Fruit fly (Drosophila melanogaster) whole organism: ENCODE results near the gene Nadsyn.

Source experiments
- CG8478 ChIP-seq: fragments of >200 bp; optimal IDR thresholded peaks from 2 replicates; lab custom pipeline; 2018; ENCODE audit warnings: inconsistent platforms
- psq ChIP-seq: fragments of >200 bp; optimal IDR thresholded peaks from 2 replicates; lab custom pipeline; 2017
- usp ChIP-seq: fragments of >200 bp; optimal IDR thresholded peaks from 2 replicates; lab custom pipeline; 2017; ENCODE audit warnings: missing biosample characterization, missing genetic modification characterization, mixed read lengths

dm6 chrX:13669366-13669765 lies 48.7 kb downstream of the Nadsyn start, which contains the start of gene CG15760:
- TF ChIP-seq CG8478 (lab: Kevin White, UChicago) (no peak), psq (no peak), usp (GFP tag; lab: Kevin White, UChicago) (no peak)
